Fruit fly (Drosophila melanogaster): ENCODE measurements around the gene CNMa.

dm6 chr3L:1900633-1901032 lies 45.2 kb upstream of the CNMa start:
- no peak for TF ChIP-seq pan (optimal IDR thresholded peaks at IDR 0.05)
- TF ChIP-seq CG8478 (optimal IDR thresholded peaks at IDR 0.05), result no peak
- no peak for TF ChIP-seq psq (optimal IDR thresholded peaks at IDR 0.05)
- no peak for TF ChIP-seq EcR (GFP tag; optimal IDR thresholded peaks at IDR 0.05)
- no peak for TF ChIP-seq Dll (optimal IDR thresholded peaks at IDR 0.05)
- TF ChIP-seq usp (GFP tag; optimal IDR thresholded peaks at IDR 0.05), result no peak

Data from whole organism.